Fruit fly (Drosophila melanogaster) whole organism, adult: ENCODE data around the gene CG6901.

Experiments used
- CG11617 ChIP-seq: fragments of 200-800 bp; sonication (Bioruptor generic); optimal IDR thresholded peaks from 2 replicates; lab custom pipeline; 2017; ENCODE audit warnings: mild to moderate bottlenecking, missing biosample characterization, missing genetic modification reagents, missing genetic modification characterization
- CG12768 ChIP-seq: fragments of 200-800 bp; sonication (Bioruptor generic); optimal IDR thresholded peaks from 2 replicates; lab custom pipeline; 2017; ENCODE audit warnings: missing biosample characterization, missing genetic modification characterization, mild to moderate bottlenecking, moderate library complexity, missing genetic modification reagents
- CG14711 ChIP-seq: fragments of 200-800 bp; sonication (Bioruptor generic); optimal IDR thresholded peaks from 2 replicates; lab custom pipeline; 2018; ENCODE audit warnings: missing biosample characterization, mild to moderate bottlenecking, missing genetic modification characterization, moderate library complexity
- CG1620 ChIP-seq: fragments of 200-800 bp; sonication (Bioruptor generic); optimal IDR thresholded peaks from 2 replicates; lab custom pipeline; 2016; ENCODE audit warnings: missing biosample characterization, missing genetic modification characterization
- CG33017 ChIP-seq: fragments of 200-800 bp; sonication (Bioruptor generic); optimal IDR thresholded peaks from 2 replicates; lab custom pipeline; 2018; ENCODE audit warnings: missing biosample characterization, mild to moderate bottlenecking, missing genetic modification characterization, moderate library complexity
- CG5204 ChIP-seq: fragments of 200-800 bp; sonication (Bioruptor generic); optimal IDR thresholded peaks from 2 replicates; lab custom pipeline; 2016; ENCODE audit warnings: missing biosample characterization, missing genetic modification characterization
- CG7045 ChIP-seq: fragments of 200-800 bp; sonication (Bioruptor generic); optimal IDR thresholded peaks from 2 replicates; lab custom pipeline; 2017; ENCODE audit warnings: missing biosample characterization, mild to moderate bottlenecking, missing genetic modification characterization
- CG7101 ChIP-seq: fragments of 200-800 bp; sonication (Bioruptor generic); optimal IDR thresholded peaks from 2 replicates; lab custom pipeline; 2018; ENCODE audit warnings: missing biosample characterization, mild to moderate bottlenecking, missing genetic modification characterization, moderate library complexity
- Clk ChIP-seq: fragments of 200-800 bp; sonication (Bioruptor generic); optimal IDR thresholded peaks from 2 replicates; lab custom pipeline; 2017; ENCODE audit warnings: missing biosample characterization, missing genetic modification characterization
- Crg-1 ChIP-seq: fragments of 200-800 bp; sonication (Bioruptor generic); optimal IDR thresholded peaks from 2 replicates; lab custom pipeline; 2016; ENCODE audit warnings: missing biosample characterization, missing genetic modification characterization
- Hr96 ChIP-seq: fragments of 200-800 bp; sonication (Bioruptor generic); optimal IDR thresholded peaks from 2 replicates; lab custom pipeline; 2016; ENCODE audit warnings: missing biosample characterization, missing genetic modification characterization
- Mnt ChIP-seq: fragments of 200-800 bp; sonication (Bioruptor generic); optimal IDR thresholded peaks from 2 replicates; lab custom pipeline; 2016; ENCODE audit warnings: missing biosample characterization, mild to moderate bottlenecking, missing genetic modification characterization
- bab1 ChIP-seq: fragments of 200-800 bp; sonication (Bioruptor generic); optimal IDR thresholded peaks from 3 replicates; lab custom pipeline; 2019; ENCODE audit warnings: missing biosample characterization, mild to moderate bottlenecking, missing genetic modification characterization, moderate library complexity
- cic ChIP-seq: fragments of 200-800 bp; sonication (Bioruptor generic); optimal IDR thresholded peaks from 2 replicates; lab custom pipeline; 2017; ENCODE audit warnings: missing biosample characterization, mild to moderate bottlenecking, missing genetic modification characterization, moderate library complexity
- cnc ChIP-seq, 2 experiments: fragments of >200 bp; optimal IDR thresholded peaks; 2 replicates each; lab custom pipeline; 2017
- kay ChIP-seq: fragments of 200-800 bp; sonication (Bioruptor generic); peaks from one replicate; lab custom pipeline; 2016; ENCODE audit warnings: missing biosample characterization, missing genetic modification characterization, borderline replicate concordance
- ovo ChIP-seq: fragments of 200-800 bp; sonication (Bioruptor generic); optimal IDR thresholded peaks from 2 replicates; lab custom pipeline; 2016; ENCODE audit warnings: missing biosample characterization, missing genetic modification characterization
- pad ChIP-seq: fragments of 200-800 bp; sonication (Bioruptor generic); optimal IDR thresholded peaks from 3 replicates; lab custom pipeline; 2017; ENCODE audit warnings: missing biosample characterization, missing genetic modification characterization, mild to moderate bottlenecking, moderate library complexity, missing genetic modification reagents
- tj ChIP-seq: fragments of 200-800 bp; sonication (Bioruptor generic); optimal IDR thresholded peaks from 3 replicates; lab custom pipeline; 2017; ENCODE audit warnings: missing biosample characterization, mild to moderate bottlenecking, missing genetic modification characterization, moderate library complexity
- toe ChIP-seq: fragments of 200-800 bp; sonication (Bioruptor generic); optimal IDR thresholded peaks from 2 replicates; lab custom pipeline; 2016; ENCODE audit warnings: missing biosample characterization, missing genetic modification characterization

CG6901 gene

DNA sequence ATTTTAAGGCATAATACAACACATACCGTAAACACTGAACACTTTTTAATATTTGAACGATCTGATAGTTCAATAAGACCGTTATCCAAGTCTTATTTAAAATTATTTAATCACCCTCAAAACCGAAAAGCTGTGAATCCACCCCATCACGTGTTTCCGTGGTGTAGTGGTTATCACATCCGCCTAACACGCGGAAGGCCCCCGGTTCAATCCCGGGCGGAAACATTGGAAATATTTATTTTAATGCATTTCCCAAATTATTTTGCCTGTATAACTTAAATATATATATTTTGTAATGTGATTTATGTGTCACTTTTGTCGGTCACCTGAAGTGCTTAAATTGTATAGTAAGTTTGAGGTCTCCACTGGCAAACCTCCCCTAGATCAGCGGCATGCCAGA is 1.7 kb upstream of the CG6901 start, which contains the start of gene CG44044:
CG44044 (plus strand) TSS at position 301 of the 400 bp plus-strand sequence.
- TF ChIP-seq cnc (optimal IDR thresholded peaks at IDR 0.05; lab: Kevin White, UChicago) (no peak), Crg-1 (GFP tag; lab: Kevin White, UChicago) (no peak), kay (GFP tag; lab: Kevin White, UChicago) (no peak), cic (GFP tag; lab: Kevin White, UChicago) (no peak), Hr96 (GFP tag; lab: Kevin White, UChicago) (no peak), Clk (GFP tag; lab: Kevin White, UChicago) (no peak), bab1 (GFP tag; lab: Kevin White, UChicago) (no peak), CG7101 (tag; lab: Kevin White, UChicago) (no peak), Mnt (GFP tag; lab: Kevin White, UChicago) (no peak)

DNA sequence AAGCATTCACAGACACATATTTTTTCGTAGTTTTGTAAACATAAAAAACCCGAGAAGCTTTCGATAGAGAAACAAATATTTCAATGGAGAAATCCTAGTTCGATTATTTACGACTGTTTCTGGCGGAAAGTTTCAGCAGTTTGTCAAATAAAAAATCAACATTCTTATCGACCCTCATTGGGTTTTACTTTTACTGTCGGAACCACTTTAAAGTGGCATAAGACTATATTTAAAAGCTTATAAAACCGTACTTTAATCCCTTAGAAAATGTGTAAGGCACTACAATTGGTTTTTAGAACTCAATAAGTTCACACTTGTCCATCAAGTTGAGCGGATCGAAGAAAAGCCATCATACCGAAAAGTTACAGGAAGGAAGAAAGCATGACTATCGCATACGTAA is 2.0 kb downstream of the CG6901 start, which contains the start of gene CG17929:
CG17929 (plus strand) TSS at position 301 of the 400 bp plus-strand sequence.
- no peak for TF ChIP-seq CG33017
- no peak for TF ChIP-seq CG7045 (GFP tag; lab: Kevin White, UChicago)
- no peak for TF ChIP-seq CG11617 (GFP tag; lab: Kevin White, UChicago)
- TF ChIP-seq ovo: no peak
- TF ChIP-seq CG7101 (tag; lab: Kevin White, UChicago): no peak
- TF ChIP-seq Crg-1 (GFP tag; lab: Kevin White, UChicago): no peak
- peak; percentile 55 for TF ChIP-seq kay (GFP tag; lab: Kevin White, UChicago)
- no peak for TF ChIP-seq pad (GFP tag; lab: Kevin White, UChicago)

DNA sequence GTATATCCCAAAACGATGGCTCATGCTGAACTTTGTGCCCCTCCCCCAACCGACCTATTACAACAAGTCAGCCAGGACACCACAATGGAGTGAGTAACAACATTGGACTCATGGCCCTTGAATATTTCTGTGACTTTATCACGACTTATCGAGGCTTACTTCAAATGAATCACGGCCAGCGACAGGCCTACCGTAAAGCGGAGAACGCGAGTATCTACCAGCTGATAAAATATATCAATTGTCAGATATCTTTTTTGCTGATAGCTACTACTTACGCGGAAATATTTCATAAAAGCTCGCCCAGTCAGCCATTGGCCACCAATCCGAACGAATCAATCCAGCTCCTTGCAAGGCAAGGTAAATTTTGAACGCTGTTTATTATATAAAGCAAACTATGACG is 4.3 kb downstream of the CG6901 start, which contains the start of gene CG17930:
CG17930 (plus strand) TSS at position 301 of the 400 bp plus-strand sequence.
- no peak for TF ChIP-seq Hr96 (GFP tag; lab: Kevin White, UChicago)
- TF ChIP-seq Clk (GFP tag; lab: Kevin White, UChicago): no peak
- no peak for TF ChIP-seq kay (GFP tag; lab: Kevin White, UChicago)
- TF ChIP-seq pad (GFP tag; lab: Kevin White, UChicago): no peak
- TF ChIP-seq tj: no peak

DNA sequence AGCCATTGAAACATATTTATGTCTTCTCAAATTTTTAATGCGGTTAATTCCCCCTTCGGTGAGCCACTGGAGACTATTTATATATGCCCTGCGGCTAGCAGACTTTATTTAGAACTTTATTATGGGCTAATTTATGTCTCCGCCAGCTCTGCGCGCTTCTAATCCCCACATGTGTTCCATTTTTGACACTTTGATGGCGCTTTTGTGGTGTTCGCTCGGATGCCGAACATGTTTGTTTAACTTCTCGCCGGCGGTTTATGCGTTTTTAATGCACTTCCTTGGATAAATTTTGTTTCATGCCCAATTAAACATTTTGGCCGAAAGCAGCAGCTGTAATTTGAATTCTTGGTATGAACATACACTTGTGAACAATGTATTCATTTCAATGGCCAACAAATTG is 6.6 kb downstream of the CG6901 start:
- no peak for TF ChIP-seq ovo
- no peak for TF ChIP-seq CG12768 (GFP tag; lab: Kevin White, UChicago)
- no peak for TF ChIP-seq pad (GFP tag; lab: Kevin White, UChicago)
- TF ChIP-seq cnc (optimal IDR thresholded peaks at IDR 0.05; lab: Kevin White, UChicago): no peak
- TF ChIP-seq CG7045 (GFP tag; lab: Kevin White, UChicago): no peak
- TF ChIP-seq CG1620 (GFP tag; lab: Kevin White, UChicago): no peak
- no peak for TF ChIP-seq CG33017
- no peak for TF ChIP-seq CG7101 (tag; lab: Kevin White, UChicago)
- TF ChIP-seq cic (GFP tag; lab: Kevin White, UChicago): no peak
- no peak for TF ChIP-seq Clk (GFP tag; lab: Kevin White, UChicago)
- TF ChIP-seq Crg-1 (GFP tag; lab: Kevin White, UChicago): no peak
- TF ChIP-seq toe (GFP tag; lab: Kevin White, UChicago): no peak
- no peak for TF ChIP-seq Mnt (GFP tag; lab: Kevin White, UChicago)
- no peak for TF ChIP-seq CG11617 (GFP tag; lab: Kevin White, UChicago)
- TF ChIP-seq kay (GFP tag; lab: Kevin White, UChicago): no peak
- no peak for TF ChIP-seq tj
- TF ChIP-seq bab1 (GFP tag; lab: Kevin White, UChicago): no peak
- no peak for TF ChIP-seq CG5204 (GFP tag; lab: Kevin White, UChicago)
- no peak for TF ChIP-seq CG14711 (tag; lab: Kevin White, UChicago)

DNA sequence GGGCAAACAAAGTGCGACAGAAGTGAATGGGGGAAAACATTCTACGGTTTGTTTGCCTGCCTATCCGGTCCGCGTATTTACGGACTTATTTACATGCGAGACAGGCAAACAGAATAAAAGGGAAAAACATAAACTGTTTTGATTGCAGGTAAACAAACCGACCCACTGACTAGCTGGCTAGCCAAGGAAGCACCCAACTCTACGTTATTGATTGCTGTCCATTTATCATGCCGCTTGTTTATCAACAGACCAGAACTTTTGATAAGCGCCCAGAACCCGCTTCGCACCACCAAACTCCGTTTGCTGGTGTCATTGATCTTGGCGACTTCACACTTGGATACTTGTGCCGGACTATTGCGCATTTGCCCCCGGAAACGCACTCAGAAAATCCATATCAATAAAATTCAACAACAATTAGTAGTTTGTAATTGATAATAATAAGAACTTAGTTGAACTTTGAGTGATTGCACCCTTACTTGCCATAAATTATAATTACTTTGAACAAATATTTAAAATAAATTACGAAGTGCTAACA is 8.7 kb downstream of the CG6901 start:
- TF ChIP-seq CG1620 (GFP tag; lab: Kevin White, UChicago) (no peak), CG7045 (GFP tag; lab: Kevin White, UChicago) (peak; percentile 26), CG7101 (tag; lab: Kevin White, UChicago) (no peak), CG33017 (no peak), Crg-1 (GFP tag; lab: Kevin White, UChicago) (peak; percentile 12), kay (GFP tag; lab: Kevin White, UChicago) (peak; percentile 89), CG11617 (GFP tag; lab: Kevin White, UChicago) (no peak), toe (GFP tag; lab: Kevin White, UChicago) (peak; percentile 7), cic (GFP tag; lab: Kevin White, UChicago) (peak; percentile 48), tj (no peak), ovo (peak; percentile 55)

DNA sequence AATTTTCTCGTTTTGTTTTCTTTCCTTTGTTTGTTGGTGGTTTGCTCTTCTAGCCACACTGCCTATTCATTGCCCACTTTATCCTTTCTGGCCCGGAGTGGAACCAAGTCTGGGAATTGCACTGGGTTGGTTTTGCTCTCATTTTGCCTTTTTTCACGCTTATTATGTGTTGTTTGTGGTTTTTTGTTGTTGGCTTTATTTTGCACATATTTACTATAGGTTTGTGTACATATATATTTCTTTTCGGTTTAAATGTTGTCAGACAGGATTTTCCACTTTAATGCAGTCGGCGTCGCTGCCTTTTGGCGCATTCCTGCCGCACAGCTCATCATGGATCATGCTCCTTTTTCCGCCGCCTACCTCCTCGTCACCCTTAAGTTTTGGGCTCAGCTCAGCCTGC is 11.1 kb downstream of the CG6901 start:
- TF ChIP-seq Crg-1 (GFP tag; lab: Kevin White, UChicago) (no peak), Clk (GFP tag; lab: Kevin White, UChicago) (no peak), cic (GFP tag; lab: Kevin White, UChicago) (no peak), CG11617 (GFP tag; lab: Kevin White, UChicago) (no peak), CG5204 (GFP tag; lab: Kevin White, UChicago) (no peak), Mnt (GFP tag; lab: Kevin White, UChicago) (no peak), Hr96 (GFP tag; lab: Kevin White, UChicago) (no peak), CG33017 (no peak), CG1620 (GFP tag; lab: Kevin White, UChicago) (no peak), kay (GFP tag; lab: Kevin White, UChicago) (no peak), toe (GFP tag; lab: Kevin White, UChicago) (no peak), CG7101 (tag; lab: Kevin White, UChicago) (no peak), pad (GFP tag; lab: Kevin White, UChicago) (no peak), tj (no peak), CG14711 (tag; lab: Kevin White, UChicago) (no peak), CG7045 (GFP tag; lab: Kevin White, UChicago) (no peak), CG12768 (GFP tag; lab: Kevin White, UChicago) (no peak)
